Fruit fly (Drosophila melanogaster): ENCODE measurements around the gene CG7394.

DNA sequence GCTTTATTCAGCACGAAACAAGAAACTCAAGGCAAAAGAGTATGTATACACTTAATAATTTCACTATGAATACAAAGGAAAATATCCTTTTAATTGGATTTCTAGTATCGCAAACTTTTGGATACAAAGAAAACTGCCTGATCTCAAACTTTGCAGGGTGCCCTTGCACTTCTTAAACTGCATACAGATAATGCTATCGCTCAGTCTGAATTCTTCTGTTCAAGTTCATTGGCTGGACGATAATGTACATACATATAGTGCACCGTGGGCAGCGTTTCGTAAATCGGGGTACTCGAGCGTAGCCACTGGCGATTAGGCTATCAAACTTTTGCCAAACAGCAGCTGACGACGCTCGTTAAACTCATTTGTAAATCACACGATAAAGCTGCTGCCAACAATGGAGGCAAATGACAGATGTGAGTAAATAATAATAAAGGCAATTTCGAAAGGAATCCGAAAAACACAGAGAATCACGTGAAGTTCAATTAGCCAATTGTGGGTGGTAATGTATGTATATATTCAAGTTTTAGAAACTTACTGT lies 35.1 kb upstream of the CG7394 start:
- TF ChIP-seq ash1 (GFP tag; optimal IDR thresholded peaks at IDR 0.05) (no peak), CG9609 (GFP tag; optimal IDR thresholded peaks at IDR 0.05) (no peak)

Measured in whole organism, embryonic.